Fruit fly (Drosophila melanogaster): ENCODE data around the gene CG16782.

DNA sequence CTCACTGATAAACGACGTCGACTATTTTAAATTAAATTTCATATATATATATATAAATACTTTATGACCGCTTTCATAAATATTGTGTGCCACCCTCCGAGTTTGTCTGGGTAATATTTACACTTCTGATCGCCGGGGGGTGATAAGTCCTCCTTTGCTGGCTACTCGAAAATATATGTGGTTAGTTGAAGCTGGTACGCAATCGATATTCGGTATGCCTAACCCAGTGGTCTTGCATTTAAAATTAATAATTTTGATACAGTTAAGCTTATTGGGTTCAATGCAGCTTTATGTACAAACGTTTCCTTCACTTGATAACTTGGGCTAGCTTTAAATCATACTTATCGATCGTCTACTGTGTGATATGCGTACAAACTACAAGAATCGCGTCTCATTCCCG lies 30.1 kb downstream of the CG16782 start:
- TF ChIP-seq h (optimal IDR thresholded peaks at IDR 0.05) (no peak), ttk (optimal IDR thresholded peaks at IDR 0.05) (no peak), insv (optimal IDR thresholded peaks at IDR 0.05) (no peak), Sin3A (optimal IDR thresholded peaks at IDR 0.05) (no peak), Myc (optimal IDR thresholded peaks at IDR 0.05) (no peak), psq (optimal IDR thresholded peaks at IDR 0.05) (no peak)

All from Kc167 (cell line).